Worm (Caenorhabditis elegans): ENCODE data around the gene C02G6.2.

ce11 chrV:5919887-5920286, 48.0 kb downstream of the C02G6.2 start, which contains the start of gene C04E6.12:
- TF ChIP-seq ceh-36 (tag; optimal IDR thresholded peaks at IDR 0.05) (no peak), ama-1 (optimal IDR thresholded peaks at IDR 0.05) (no peak), B0310.2 (tag; optimal IDR thresholded peaks at IDR 0.05) (no peak), hnd-1 (tag; optimal IDR thresholded peaks at IDR 0.05) (no peak)
